Worm (Caenorhabditis elegans): ENCODE results near the gene F35C8.5.
A peak's percentile ranks its signal among the peaks of the same experiment; 100 is the strongest.

The F35C8.5 gene

ce11 chrX:5365437-5365836, at the start of gene F35C8.5:
TSS of gene F35C8.5 (plus strand) at chrX:5365813.
- no peak for TF ChIP-seq dao-5 (tag; optimal IDR thresholded peaks at IDR 0.05)
- no peak for TF ChIP-seq W03F9.2 (tag; optimal IDR thresholded peaks at IDR 0.05)
- TF ChIP-seq him-1 (tag; optimal IDR thresholded peaks at IDR 0.05): no peak

DNA sequence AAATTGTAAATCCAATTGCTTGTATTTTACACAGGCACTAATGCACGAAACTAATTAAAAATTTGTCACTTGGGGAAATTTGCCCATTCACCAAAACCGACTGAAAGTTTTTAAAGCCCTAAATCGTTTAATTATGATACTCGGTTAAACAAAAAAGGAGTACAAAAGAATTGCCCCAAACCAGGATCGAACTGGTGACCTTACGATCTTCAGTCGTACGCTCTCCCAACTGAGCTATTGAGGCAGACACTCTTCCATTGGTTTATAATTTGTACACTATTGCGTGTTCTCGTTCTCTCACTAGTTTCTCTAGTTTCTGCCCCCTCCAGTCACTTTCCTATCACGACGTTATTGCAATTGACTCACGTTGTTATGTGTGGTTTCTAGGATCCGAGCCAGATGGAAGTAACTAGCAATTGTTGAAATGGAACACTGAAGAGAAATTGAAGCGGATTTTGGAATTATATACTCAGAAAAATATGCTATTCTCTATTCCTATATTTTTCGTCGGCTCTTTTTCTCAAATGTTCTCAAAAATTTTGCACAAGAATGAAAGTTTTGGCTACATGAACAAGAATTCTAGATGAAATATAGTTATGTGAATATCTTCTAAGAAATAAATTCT, 46.3 kb upstream of the F35C8.5 start:
- TF ChIP-seq him-1 (tag; optimal IDR thresholded peaks at IDR 0.05): no peak
- TF ChIP-seq dao-5 (tag; optimal IDR thresholded peaks at IDR 0.05): peak; percentile 67

ce11 chrX:5321563-5321962, 44.0 kb upstream of the F35C8.5 start:
- TF ChIP-seq him-1 (tag; optimal IDR thresholded peaks at IDR 0.05) (no peak), dao-5 (tag; optimal IDR thresholded peaks at IDR 0.05) (no peak), W03F9.2 (tag; optimal IDR thresholded peaks at IDR 0.05) (no peak)

DNA sequence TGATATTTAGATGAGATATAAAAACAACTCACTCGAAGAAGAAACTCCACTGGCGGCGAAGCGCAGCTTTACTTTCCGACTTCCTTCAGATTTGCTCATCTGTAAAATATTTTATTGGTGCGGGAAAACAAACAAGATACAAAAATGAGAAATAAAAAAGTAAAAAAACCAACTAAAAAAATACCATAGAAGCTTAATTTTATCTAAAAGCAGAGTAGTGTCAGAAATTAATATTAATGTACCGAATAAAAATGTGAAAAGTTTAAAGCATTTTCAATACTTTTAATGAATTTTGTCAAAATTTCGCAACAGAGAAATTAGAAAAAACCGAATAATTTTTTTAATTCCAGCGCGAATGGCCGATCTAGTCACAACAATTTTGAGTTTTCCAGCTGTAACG, 42.3 kb upstream of the F35C8.5 start, which contains the start of gene sto-2:
sto-2 (minus strand) TSS at position 101 of the 400 bp plus-strand sequence.
- TF ChIP-seq him-1 (tag; optimal IDR thresholded peaks at IDR 0.05) (no peak), W03F9.2 (tag; optimal IDR thresholded peaks at IDR 0.05) (no peak), dao-5 (tag; optimal IDR thresholded peaks at IDR 0.05) (no peak)

DNA sequence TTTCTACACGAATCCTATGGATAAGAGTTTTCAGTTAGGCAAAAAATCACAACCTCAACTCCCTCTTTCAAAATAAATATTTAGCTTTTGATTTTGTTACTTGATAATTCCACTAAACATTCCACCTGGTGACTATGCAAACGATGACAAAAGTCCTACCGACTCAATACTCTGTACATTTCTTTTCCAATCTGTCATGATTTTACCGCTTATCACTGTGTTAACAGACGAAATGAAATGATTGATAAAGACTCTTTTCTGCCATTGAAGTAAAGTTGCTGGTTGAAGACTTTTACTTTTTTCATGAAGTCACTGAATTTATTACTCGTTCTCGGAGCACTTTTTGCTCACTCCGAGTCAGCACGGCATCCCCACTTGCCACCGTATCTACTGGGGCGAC, 36.4 kb upstream of the F35C8.5 start, which contains the start of gene C26B9.5:
C26B9.5 (plus strand) TSS at position 244 of the 400 bp plus-strand sequence.
- TF ChIP-seq dao-5 (tag; optimal IDR thresholded peaks at IDR 0.05): no peak
- no peak for TF ChIP-seq him-1 (tag; optimal IDR thresholded peaks at IDR 0.05)
- TF ChIP-seq W03F9.2 (tag; optimal IDR thresholded peaks at IDR 0.05): no peak

DNA sequence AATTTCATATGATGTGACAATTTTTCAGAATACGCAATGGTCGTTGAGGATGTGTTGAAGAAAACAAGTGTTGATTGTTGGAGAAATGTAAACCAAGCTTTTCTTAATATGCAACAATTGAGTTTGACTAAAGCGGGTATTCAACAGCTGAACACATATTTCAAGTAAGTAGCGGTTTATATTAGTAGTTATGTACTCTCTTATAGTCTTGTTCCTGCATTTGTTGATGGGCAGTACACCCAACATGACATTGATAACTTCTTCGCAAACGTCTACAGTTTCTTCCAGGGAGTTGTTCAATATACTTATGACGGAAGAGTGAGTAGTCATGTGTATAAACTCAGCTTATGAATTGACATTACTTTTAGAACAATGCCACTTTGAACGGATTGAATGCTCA, 34.8 kb upstream of the F35C8.5 start:
- TF ChIP-seq him-1 (tag; optimal IDR thresholded peaks at IDR 0.05) (no peak), W03F9.2 (tag; optimal IDR thresholded peaks at IDR 0.05) (no peak), dao-5 (tag; optimal IDR thresholded peaks at IDR 0.05) (no peak)

- no peak for TF ChIP-seq him-1 (tag; optimal IDR thresholded peaks at IDR 0.05)
- TF ChIP-seq dao-5 (tag; optimal IDR thresholded peaks at IDR 0.05): no peak
- no peak for TF ChIP-seq W03F9.2 (tag; optimal IDR thresholded peaks at IDR 0.05)
Measured at ce11 chrX:5335368-5335767, 30.2 kb upstream of the F35C8.5 start, which contains the start of gene C26B9.6. TSS of gene C26B9.6 (minus strand) at chrX:5335468.

ce11 chrX:5336498-5336897, 29.1 kb upstream of the F35C8.5 start:
- TF ChIP-seq him-1 (tag; optimal IDR thresholded peaks at IDR 0.05) (no peak), dao-5 (tag; optimal IDR thresholded peaks at IDR 0.05) (no peak), W03F9.2 (tag; optimal IDR thresholded peaks at IDR 0.05) (peak; percentile 49)

DNA sequence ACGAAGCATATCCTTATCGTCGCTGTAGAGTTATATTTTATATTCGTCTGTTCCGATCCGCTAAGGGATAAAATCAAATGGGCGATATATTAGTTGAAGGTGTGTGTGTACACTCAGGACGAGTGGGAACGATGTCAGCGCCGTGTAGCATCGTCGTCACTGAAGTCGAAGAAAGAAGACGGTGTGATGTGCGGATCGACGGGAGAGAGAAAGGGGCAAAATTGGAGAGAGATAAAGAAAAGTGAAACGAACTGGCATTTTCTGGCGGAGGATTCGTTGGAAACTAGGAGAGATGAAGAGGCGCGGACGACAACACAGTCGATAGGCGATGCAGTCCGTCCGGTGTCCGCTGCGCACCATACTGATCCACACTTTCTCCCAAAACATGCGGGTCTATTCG, 27.7 kb upstream of the F35C8.5 start, which contains the start of gene C26B9.3:
C26B9.3 (plus strand) TSS at position 343 of the 400 bp plus-strand sequence.
- TF ChIP-seq him-1 (tag; optimal IDR thresholded peaks at IDR 0.05) (no peak), dao-5 (tag; optimal IDR thresholded peaks at IDR 0.05) (no peak), W03F9.2 (tag; optimal IDR thresholded peaks at IDR 0.05) (no peak)

DNA sequence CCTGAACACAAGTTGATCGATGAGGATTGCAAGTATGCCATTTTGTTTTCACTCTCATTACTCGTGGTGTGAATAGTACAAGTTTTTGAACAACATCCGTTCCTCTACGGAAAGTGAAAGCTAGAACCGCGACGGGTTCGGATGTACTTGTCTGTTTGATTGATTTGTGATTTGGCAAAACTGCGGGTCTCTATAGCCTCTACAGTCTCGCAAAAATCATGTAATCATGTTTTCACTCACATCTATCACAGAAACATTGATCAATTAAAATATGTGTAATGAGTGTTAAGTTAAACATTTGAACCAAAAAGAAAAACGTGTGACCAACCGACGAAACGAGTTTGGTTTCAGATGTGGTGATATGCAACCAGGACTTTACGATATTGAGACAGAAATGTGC, 26.3 kb upstream of the F35C8.5 start:
- TF ChIP-seq W03F9.2 (tag; optimal IDR thresholded peaks at IDR 0.05) (no peak), him-1 (tag; optimal IDR thresholded peaks at IDR 0.05) (no peak), dao-5 (tag; optimal IDR thresholded peaks at IDR 0.05) (no peak)

DNA sequence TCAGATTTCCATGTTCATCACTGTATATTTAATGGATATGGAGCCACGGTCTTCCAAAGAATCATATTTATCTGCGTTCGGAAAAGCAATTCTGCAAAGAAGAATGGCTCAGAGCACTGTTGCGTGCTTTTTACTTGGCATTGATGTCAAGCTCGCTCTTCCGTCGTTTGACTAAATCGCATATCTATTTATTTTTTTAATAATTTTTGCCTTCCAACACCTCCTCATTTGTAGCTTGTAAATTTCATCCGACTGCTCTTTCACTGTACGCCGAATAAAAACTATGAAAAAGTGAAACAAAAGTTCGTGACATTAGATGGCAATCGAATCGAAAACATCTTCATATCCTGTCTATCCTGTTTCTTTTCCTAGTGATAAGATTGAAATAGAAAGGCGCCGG, 25.7 kb upstream of the F35C8.5 start, which contains the start of gene C26B9.2:
C26B9.2 (plus strand) TSS at position 301 of the 400 bp plus-strand sequence.
- no peak for TF ChIP-seq him-1 (tag; optimal IDR thresholded peaks at IDR 0.05)
- no peak for TF ChIP-seq W03F9.2 (tag; optimal IDR thresholded peaks at IDR 0.05)
- TF ChIP-seq dao-5 (tag; optimal IDR thresholded peaks at IDR 0.05): no peak

ce11 chrX:5342007-5342406, 23.6 kb upstream of the F35C8.5 start, which contains the start of gene C26B9.7:
TSS of gene C26B9.7 (plus strand) at chrX:5342307.
- TF ChIP-seq W03F9.2 (tag; optimal IDR thresholded peaks at IDR 0.05) (no peak), him-1 (tag; optimal IDR thresholded peaks at IDR 0.05) (no peak), dao-5 (tag; optimal IDR thresholded peaks at IDR 0.05) (no peak)

ce11 chrX:5344287-5344686, 21.3 kb upstream of the F35C8.5 start, which contains the start of gene C26B9.1:
TSS of gene C26B9.1 (plus strand) at chrX:5344587.
- TF ChIP-seq dao-5 (tag; optimal IDR thresholded peaks at IDR 0.05) (no peak), him-1 (tag; optimal IDR thresholded peaks at IDR 0.05) (no peak), W03F9.2 (tag; optimal IDR thresholded peaks at IDR 0.05) (no peak)

DNA sequence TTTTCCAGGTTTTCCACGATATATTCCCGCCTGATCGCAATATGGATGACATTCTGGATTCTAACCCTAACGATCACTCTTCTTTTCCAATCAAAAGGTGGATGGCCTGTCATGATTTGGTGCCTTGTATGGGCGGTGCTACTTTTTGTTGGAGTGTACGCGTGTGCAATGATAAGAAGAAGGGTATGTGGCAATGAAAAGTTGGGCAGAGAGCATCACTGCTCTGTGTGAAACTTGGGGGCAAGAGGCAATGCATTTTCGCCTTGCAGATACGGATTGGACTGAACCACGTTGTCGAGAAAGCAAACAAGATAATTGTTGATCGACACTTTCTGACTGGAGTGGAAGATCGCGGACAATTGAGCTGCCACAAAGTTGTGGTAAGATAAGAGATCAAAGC, 19.3 kb upstream of the F35C8.5 start:
- no peak for TF ChIP-seq W03F9.2 (tag; optimal IDR thresholded peaks at IDR 0.05)

ce11 chrX:5347856-5348255, 17.8 kb upstream of the F35C8.5 start:
- no peak for TF ChIP-seq dao-5 (tag; optimal IDR thresholded peaks at IDR 0.05)
- TF ChIP-seq W03F9.2 (tag; optimal IDR thresholded peaks at IDR 0.05): no peak
- no peak for TF ChIP-seq him-1 (tag; optimal IDR thresholded peaks at IDR 0.05)
